Worm (Caenorhabditis elegans): Measurements from ENCODE around the gene sru-39.

ce11 chrV:9801965-9802364, 1.3 kb upstream of the sru-39 start, which contains the start of gene F46B6.10:
- TF ChIP-seq madf-5 (GFP tag; IDR thresholded peaks at IDR 0.05) (no peak), ama-1 (optimal IDR thresholded peaks at IDR 0.05) (no peak), egl-27 (tag; optimal IDR thresholded peaks at IDR 0.05) (no peak), dmd-8 (GFP tag; IDR thresholded peaks at IDR 0.05) (no peak), nhr-77 (tag; optimal IDR thresholded peaks at IDR 0.05) (no peak), nhr-237 (tag; optimal IDR thresholded peaks at IDR 0.05) (no peak), pha-4 (GFP tag; IDR thresholded peaks at IDR 0.05) (no peak), pha-4 (tag; optimal IDR thresholded peaks at IDR 0.05) (no peak), nhr-28 (tag; optimal IDR thresholded peaks at IDR 0.05) (no peak), zag-1 (tag; optimal IDR thresholded peaks at IDR 0.05) (no peak), jun-1 (tag; optimal IDR thresholded peaks at IDR 0.05) (no peak), ceh-82 (tag; optimal IDR thresholded peaks at IDR 0.05) (no peak), snpc-4 (tag; optimal IDR thresholded peaks at IDR 0.05) (no peak), nhr-25 (tag; optimal IDR thresholded peaks at IDR 0.05; ENCODE audit: borderline replicate concordance, insufficient read depth) (no peak)

All from whole organism, L4 larva.